Fruit fly (Drosophila melanogaster) whole organism, adult: ENCODE data around the gene obst-G.

Source experiments
- CG11617 ChIP-seq: fragments of 200-800 bp; sonication (Bioruptor generic); optimal IDR thresholded peaks from 2 replicates; lab custom pipeline; 2017; ENCODE audit warnings: mild to moderate bottlenecking, missing biosample characterization, missing genetic modification reagents, missing genetic modification characterization
- CG7101 ChIP-seq: fragments of 200-800 bp; sonication (Bioruptor generic); optimal IDR thresholded peaks from 2 replicates; lab custom pipeline; 2018; ENCODE audit warnings: missing biosample characterization, mild to moderate bottlenecking, missing genetic modification characterization, moderate library complexity
- Clk ChIP-seq: fragments of 200-800 bp; sonication (Bioruptor generic); optimal IDR thresholded peaks from 2 replicates; lab custom pipeline; 2017; ENCODE audit warnings: missing biosample characterization, missing genetic modification characterization
- cic ChIP-seq: fragments of 200-800 bp; sonication (Bioruptor generic); optimal IDR thresholded peaks from 2 replicates; lab custom pipeline; 2017; ENCODE audit warnings: missing biosample characterization, mild to moderate bottlenecking, missing genetic modification characterization, moderate library complexity
- cnc ChIP-seq, 2 experiments: fragments of >200 bp; optimal IDR thresholded peaks; 2 replicates each; lab custom pipeline; 2017
- ovo ChIP-seq: fragments of 200-800 bp; sonication (Bioruptor generic); optimal IDR thresholded peaks from 2 replicates; lab custom pipeline; 2016; ENCODE audit warnings: missing biosample characterization, missing genetic modification characterization

dm6 chr3L:11972879-11973278 is 19.8 kb upstream of the obst-G start, which contains the start of gene Muc68E:
- TF ChIP-seq ovo (GFP tag; lab: Kevin White, UChicago) (no peak), CG11617 (GFP tag; lab: Kevin White, UChicago) (no peak), cnc (optimal IDR thresholded peaks at IDR 0.05; lab: Kevin White, UChicago) (no peak), cic (no peak), Clk (GFP tag; lab: Kevin White, UChicago) (no peak), CG7101 (tag; lab: Kevin White, UChicago) (no peak)
